Fruit fly (Drosophila melanogaster) whole organism, adult: ENCODE data around the gene CG5013.

Experiments used
- CG1620 ChIP-seq: fragments of 200-800 bp; sonication (Bioruptor generic); optimal IDR thresholded peaks from 2 replicates; lab custom pipeline; 2016; ENCODE audit warnings: missing biosample characterization, missing genetic modification characterization
- CG5204 ChIP-seq: fragments of 200-800 bp; sonication (Bioruptor generic); optimal IDR thresholded peaks from 2 replicates; lab custom pipeline; 2016; ENCODE audit warnings: missing biosample characterization, missing genetic modification characterization
- Hr96 ChIP-seq: fragments of 200-800 bp; sonication (Bioruptor generic); optimal IDR thresholded peaks from 2 replicates; lab custom pipeline; 2016; ENCODE audit warnings: missing biosample characterization, missing genetic modification characterization
- bab1 ChIP-seq: fragments of 200-800 bp; sonication (Bioruptor generic); optimal IDR thresholded peaks from 3 replicates; lab custom pipeline; 2019; ENCODE audit warnings: missing biosample characterization, mild to moderate bottlenecking, missing genetic modification characterization, moderate library complexity
- cic ChIP-seq: fragments of 200-800 bp; sonication (Bioruptor generic); optimal IDR thresholded peaks from 2 replicates; lab custom pipeline; 2017; ENCODE audit warnings: missing biosample characterization, mild to moderate bottlenecking, missing genetic modification characterization, moderate library complexity
- toe ChIP-seq: fragments of 200-800 bp; sonication (Bioruptor generic); optimal IDR thresholded peaks from 2 replicates; lab custom pipeline; 2016; ENCODE audit warnings: missing biosample characterization, missing genetic modification characterization

dm6 chr3R:16006806-16007556, 42.5 kb upstream of the CG5013 start:
- no peak for TF ChIP-seq cic (GFP tag; lab: Kevin White, UChicago)
- no peak for TF ChIP-seq CG1620 (GFP tag; lab: Kevin White, UChicago)
- TF ChIP-seq toe (GFP tag; lab: Kevin White, UChicago): no peak
- no peak for TF ChIP-seq bab1 (GFP tag; lab: Kevin White, UChicago)
- TF ChIP-seq CG5204: no peak
- TF ChIP-seq Hr96 (GFP tag; lab: Kevin White, UChicago): no peak
